Worm (Caenorhabditis elegans) whole organism, L2 larva: ENCODE results near the gene F09F7.5.

ENCODE experiments used
- F13H6.1 ChIP-seq: sonication (generic microtip); optimal IDR thresholded peaks from 2 replicates; lab custom pipeline; 2016; ENCODE audit warnings: missing genetic modification characterization, missing compliant biosample characterization
- blmp-1 ChIP-seq: sonication (generic microtip); optimal IDR thresholded peaks from 2 replicates; lab custom pipeline; 2017; ENCODE audit warnings: missing genetic modification characterization, mild to moderate bottlenecking, missing compliant biosample characterization, antibody characterized with exemption, moderate library complexity; ENCODE audit not compliant: insufficient read depth
- ceh-82 ChIP-seq: fragments of 150-350 bp; optimal IDR thresholded peaks from 2 replicates; lab custom pipeline; 2014; ENCODE audit warnings: missing biosample characterization, missing genetic modification characterization
- nhr-77 ChIP-seq: fragments of 150-350 bp; optimal IDR thresholded peaks from 2 replicates; lab custom pipeline; 2014; ENCODE audit warnings: missing biosample characterization, missing genetic modification characterization
- skn-1 ChIP-seq: sonication (generic microtip); optimal IDR thresholded peaks from 2 replicates; lab custom pipeline; 2017; ENCODE audit warnings: missing biosample characterization, missing genetic modification characterization
- unc-55 ChIP-seq: fragments of 150-350 bp; sonication (generic microtip); optimal IDR thresholded peaks from 3 replicates; lab custom pipeline; 2014; ENCODE audit warnings: missing biosample characterization, missing genetic modification reagents, missing genetic modification characterization
- zag-1 ChIP-seq: fragments of 150-350 bp; optimal IDR thresholded peaks from 2 replicates; lab custom pipeline; 2014; ENCODE audit warnings: missing biosample characterization, missing genetic modification characterization
- ztf-4 ChIP-seq: fragments of 150-350 bp; optimal IDR thresholded peaks from 2 replicates; lab custom pipeline; 2014; ENCODE audit warnings: missing biosample characterization, missing genetic modification characterization

- TF ChIP-seq blmp-1 (tag; lab: Kevin White, UChicago) (no peak), ztf-4 (tag; lab: Kevin White, UChicago) (no peak), unc-55 (no peak), nhr-77 (tag; lab: Kevin White, UChicago) (no peak), F13H6.1 (tag; lab: Kevin White, UChicago) (no peak), zag-1 (tag; lab: Kevin White, UChicago) (no peak), skn-1 (tag; lab: Kevin White, UChicago) (no peak), ceh-82 (tag; lab: Kevin White, UChicago) (no peak)
These were observed 34.3 kb upstream of the F09F7.5 start, which contains the start of gene pqn-25 for ce11 chrIII:5512502-5512901.
